Fruit fly (Drosophila melanogaster): ENCODE measurements around the gene La.
A peak's percentile ranks its signal among the peaks of the same experiment; 100 is the strongest.

Gene La

dm6 chr2L:20382141-20382815 is 32.5 kb upstream of the La start, which contains the start of gene CG16798 (continued):
- no peak for TF ChIP-seq unpg (GFP tag; optimal IDR thresholded peaks at IDR 0.05)
- TF ChIP-seq sisA (GFP tag; IDR thresholded peaks at IDR 0.05) = no peak
- no peak for TF ChIP-seq wek (GFP tag; optimal IDR thresholded peaks at IDR 0.05)
- TF ChIP-seq chm (GFP tag; IDR thresholded peaks at IDR 0.05) = peak; percentile 47; the same call in 1 of the 2 replicates
- peak; percentile 19 for TF ChIP-seq grn (GFP tag; optimal IDR thresholded peaks at IDR 0.05)
- TF ChIP-seq CG11504 (tag; optimal IDR thresholded peaks at IDR 0.05) = peak; percentile 14
- TF ChIP-seq Tbp (GFP tag; optimal IDR thresholded peaks at IDR 0.05) = no peak
- TF ChIP-seq CG14710 (tag; optimal IDR thresholded peaks at IDR 0.05) = no peak
- peak; percentile 80 for TF ChIP-seq Med (GFP tag)
- TF ChIP-seq BEAF-32 (GFP tag; optimal IDR thresholded peaks at IDR 0.05) = no peak
- TF ChIP-seq CG34224 (GFP tag; IDR thresholded peaks at IDR 0.05; ENCODE audit: partially characterized antibody) = peak; percentile 56; the same call in 2 of the 3 replicates
- TF ChIP-seq hb (GFP tag; IDR thresholded peaks at IDR 0.05; ENCODE audit: partially characterized antibody) = 0 out of 3 replicates have a peak, but pooled peaks have one; percentile 56
- TF ChIP-seq Dbx (GFP tag; IDR thresholded peaks at IDR 0.05) = peak; percentile 51; the same call in 2 of the 3 replicates
- peak; percentile 77 for TF ChIP-seq abd-A (tag; optimal IDR thresholded peaks at IDR 0.05)
- no peak for TF ChIP-seq CG18619 (GFP tag; optimal IDR thresholded peaks at IDR 0.05)
- TF ChIP-seq CG4820 (GFP tag; optimal IDR thresholded peaks at IDR 0.05) = no peak

dm6 chr2L:20381329-20381728 is 31.5 kb upstream of the La start:
- TF ChIP-seq sens (GFP tag) = peak; percentile 21
- TF ChIP-seq bsh (GFP tag; optimal IDR thresholded peaks at IDR 0.05) = peak in 1 of 2 experiments; percentile 74
- no peak for TF ChIP-seq maf-S (GFP tag; optimal IDR thresholded peaks at IDR 0.05)

DNA sequence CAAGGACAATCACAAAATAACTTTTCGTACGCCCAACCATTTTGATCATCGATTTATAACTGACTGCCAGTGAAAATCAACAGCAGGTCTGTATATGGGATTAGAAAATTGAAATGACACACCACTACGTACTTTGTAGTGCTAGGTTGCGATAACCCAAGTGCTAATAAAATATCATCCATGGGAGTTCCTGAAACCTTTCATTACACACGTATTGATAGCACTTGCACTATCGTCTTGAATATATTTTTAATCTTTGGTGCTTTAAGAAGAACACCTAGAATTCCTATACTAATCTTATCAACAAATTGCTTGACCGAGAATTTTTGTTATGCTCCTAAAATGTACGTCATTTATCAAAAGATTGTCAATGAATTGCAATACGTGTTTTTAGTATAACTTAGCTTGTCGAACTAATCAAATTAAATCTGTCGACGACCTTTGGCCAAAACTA is 24.3 kb upstream of the La start, which contains the start of gene Ugt37A1:
TSS of gene Ugt37A1 (minus strand) at position 51 of the 454 bp plus-strand sequence.
- peak; percentile 77 for TF ChIP-seq exex (tag; optimal IDR thresholded peaks at IDR 0.05)
- no peak for TF ChIP-seq row (GFP tag; IDR thresholded peaks at IDR 0.05)
- peak; percentile 60 for TF ChIP-seq sd (tag; optimal IDR thresholded peaks at IDR 0.05)
- TF ChIP-seq dysf (GFP tag; IDR thresholded peaks at IDR 0.05) = no peak

DNA sequence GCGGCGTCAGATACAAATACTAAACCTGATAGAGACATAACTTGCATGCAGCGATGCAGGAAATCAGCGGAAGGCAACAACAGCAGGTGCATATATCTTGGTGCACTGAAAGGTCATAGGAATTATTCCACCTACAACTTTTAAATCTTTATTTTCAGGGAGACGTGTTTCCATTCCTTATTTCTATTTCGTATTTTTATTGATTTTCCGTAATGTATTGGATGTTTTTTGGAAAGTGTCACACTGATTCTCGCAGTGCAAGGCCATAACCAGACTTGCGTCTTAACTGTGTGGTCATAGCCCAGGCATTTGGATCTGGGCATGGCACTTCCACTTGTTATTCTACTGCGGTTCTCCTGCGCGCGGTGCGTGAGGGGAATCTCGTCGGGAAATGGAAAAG is 21.6 kb upstream of the La start:
- TF ChIP-seq Atf-2 (GFP tag; optimal IDR thresholded peaks at IDR 0.05) (no peak), HmgZ (tag; optimal IDR thresholded peaks at IDR 0.05) (no peak), bsh (GFP tag; optimal IDR thresholded peaks at IDR 0.05) (peak in 1 of 2 experiments; percentile 67), CG11456 (GFP tag; IDR thresholded peaks at IDR 0.05) (0 out of 3 replicates have a peak, but pooled peaks have one; percentile 35), Drgx (GFP tag; IDR thresholded peaks at IDR 0.05) (peak; percentile 81), Dfd (GFP tag; optimal IDR thresholded peaks at IDR 0.05) (no peak), CG6689 (GFP tag; IDR thresholded peaks at IDR 0.05) (peak; percentile 6; the same call in 1 of the 2 replicates), CG2712 (tag; optimal IDR thresholded peaks at IDR 0.05) (peak; percentile 15), Blimp-1 (GFP tag; optimal IDR thresholded peaks at IDR 0.05) (peak; percentile 21)

DNA sequence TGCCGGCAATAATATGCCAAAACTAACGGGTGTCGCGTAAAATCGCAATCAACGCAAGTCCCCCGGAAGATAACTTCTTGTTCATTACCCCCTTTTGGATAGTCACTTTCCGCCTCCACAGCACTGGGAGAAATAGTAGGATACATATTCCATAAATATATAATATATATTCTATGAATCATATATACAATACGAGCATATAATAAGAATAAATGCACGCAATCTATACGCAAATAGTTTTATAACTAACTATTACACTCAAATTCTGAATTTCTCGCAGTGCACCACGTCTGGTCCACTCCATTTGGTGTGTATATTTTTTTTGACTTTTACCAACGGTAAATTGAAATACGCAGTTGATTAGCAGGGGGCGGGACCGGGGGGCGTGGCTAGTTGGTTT is 20.3 kb upstream of the La start:
- TF ChIP-seq Ptx1 (GFP tag; IDR thresholded peaks at IDR 0.05) = 0 out of 2 replicates have a peak, but pooled peaks have one; percentile 8
- no peak for TF ChIP-seq CG3995 (GFP tag; optimal IDR thresholded peaks at IDR 0.05)
- peak; percentile 46 for TF ChIP-seq Sox102F (GFP tag; optimal IDR thresholded peaks at IDR 0.05)
- TF ChIP-seq CG18599 (GFP tag; optimal IDR thresholded peaks at IDR 0.05) = peak; percentile 1
- TF ChIP-seq CG13775 (GFP tag; optimal IDR thresholded peaks at IDR 0.05) = peak; percentile 2
- no peak for TF ChIP-seq CG18764 (GFP tag; optimal IDR thresholded peaks at IDR 0.05)
- TF ChIP-seq Bgb (GFP tag; IDR thresholded peaks at IDR 0.05; ENCODE audit: partially characterized antibody) = no peak
- TF ChIP-seq sisA (GFP tag; IDR thresholded peaks at IDR 0.05) = peak; percentile 37; the same call in 1 of the 2 replicates
- TF ChIP-seq nmo (GFP tag; optimal IDR thresholded peaks at IDR 0.05) = peak; percentile 3
- no peak for TF ChIP-seq Spps (tag; optimal IDR thresholded peaks at IDR 0.05)
- TF ChIP-seq Blimp-1 (GFP tag; optimal IDR thresholded peaks at IDR 0.05) = peak; percentile 62
- TF ChIP-seq CG10979 (tag; optimal IDR thresholded peaks at IDR 0.05) = peak; percentile 29
- TF ChIP-seq row (GFP tag; IDR thresholded peaks at IDR 0.05) = peak; percentile 38; the same call in 1 of the 3 replicates
- TF ChIP-seq CG8290 (GFP tag; optimal IDR thresholded peaks at IDR 0.05) = no peak
- TF ChIP-seq CG8290 (tag; optimal IDR thresholded peaks at IDR 0.05) = no peak

Measured in whole organism, embryonic.